Worm (Caenorhabditis elegans) whole organism, young adult: Measurements from ENCODE around the gene Y48E1C.4.

Source experiments
- B0019.2 ChIP-seq: fragments of 200-800 bp; sonication (Bioruptor generic); conservative IDR thresholded peaks from 2 replicates; pipeline ENCODE4 v1.3.6; 2022; ENCODE audit warnings: missing genetic modification reagents, missing genetic modification characterization, missing compliant biosample characterization
- B0035.1 ChIP-seq: sonication (generic microtip); optimal IDR thresholded peaks from 2 replicates; lab custom pipeline; 2016; ENCODE audit warnings: missing genetic modification characterization, mild to moderate bottlenecking, missing compliant biosample characterization, missing genotype, missing genetic modification reagents
- B0261.1 ChIP-seq: sonication (generic microtip); optimal IDR thresholded peaks from 2 replicates; lab custom pipeline; 2016; ENCODE audit warnings: mild to moderate bottlenecking, missing genetic modification characterization, moderate library complexity, missing compliant biosample characterization
- B0336.3 ChIP-seq: fragments of 200-800 bp; sonication (Bioruptor generic); IDR thresholded peaks from 2 replicates; pipeline ENCODE4 v1.3.6; 2022; ENCODE audit warnings: missing genetic modification characterization, missing compliant biosample characterization
- C06A6.2 ChIP-seq: fragments of 200-800 bp; sonication (Bioruptor generic); conservative IDR thresholded peaks from 2 replicates; pipeline ENCODE4 v1.3.6; 2022; ENCODE audit warnings: missing genetic modification characterization, missing compliant biosample characterization
- D2030.7 ChIP-seq: fragments of 200-800 bp; sonication (Bioruptor generic); IDR thresholded peaks from 2 replicates; pipeline ENCODE4 v1.3.6; 2022; ENCODE audit warnings: missing genetic modification reagents, missing genetic modification characterization, missing compliant biosample characterization
- F23B12.7 ChIP-seq: sonication (generic microtip); optimal IDR thresholded peaks from 2 replicates; lab custom pipeline; 2017; ENCODE audit warnings: missing genetic modification characterization, mild to moderate bottlenecking, missing compliant biosample characterization, antibody characterized with exemption, moderate library complexity; ENCODE audit not compliant: insufficient read depth
- F49E8.2 ChIP-seq: sonication (generic microtip); optimal IDR thresholded peaks from 3 replicates; lab custom pipeline; 2017; ENCODE audit warnings: missing genetic modification characterization, mild to moderate bottlenecking, missing compliant biosample characterization, antibody characterized with exemption, moderate library complexity; ENCODE audit not compliant: insufficient read depth
- K11D2.4 ChIP-seq: fragments of 200-800 bp; sonication (Bioruptor generic); IDR thresholded peaks from 2 replicates; pipeline ENCODE4 v1.3.6; 2022; ENCODE audit warnings: missing genetic modification reagents, missing genetic modification characterization, missing compliant biosample characterization
- K12H6.12 ChIP-seq: fragments of 200-800 bp; sonication (Bioruptor generic); optimal IDR thresholded peaks from 2 replicates; lab custom pipeline; 2018; ENCODE audit warnings: mild to moderate bottlenecking, missing genetic modification characterization, missing compliant biosample characterization
- T26A5.8 ChIP-seq: sonication (generic microtip); optimal IDR thresholded peaks from 2 replicates; lab custom pipeline; 2016; ENCODE audit warnings: missing genetic modification characterization, missing compliant biosample characterization
- Y95B8A.8 ChIP-seq: fragments of 200-800 bp; sonication (Bioruptor generic); IDR thresholded peaks from 2 replicates; pipeline ENCODE4 v1.3.6; 2022; ENCODE audit warnings: missing genetic modification reagents, missing genetic modification characterization, missing compliant biosample characterization
- atf-7 ChIP-seq: sonication (generic microtip); optimal IDR thresholded peaks from 2 replicates; lab custom pipeline; 2017; ENCODE audit warnings: mild to moderate bottlenecking, missing genetic modification characterization, missing compliant biosample characterization
- attf-5 ChIP-seq: fragments of 200-800 bp; sonication (Bioruptor generic); optimal IDR thresholded peaks from 2 replicates; lab custom pipeline; 2018; ENCODE audit warnings: mild to moderate bottlenecking, missing genetic modification characterization, missing compliant biosample characterization
- bed-1 ChIP-seq: fragments of 200-800 bp; sonication (Bioruptor generic); IDR thresholded peaks from 2 replicates; pipeline ENCODE4 v1.3.6; 2022; ENCODE audit warnings: missing genetic modification reagents, missing genetic modification characterization, missing compliant biosample characterization
- cebp-1 ChIP-seq, 2 experiments: fragments of 200-800 bp in 1 of 2; sonication (Bioruptor generic) in 1 of 2; sonication (generic microtip) in 1 of 2; IDR thresholded peaks in 1 of 2; optimal IDR thresholded peaks in 1 of 2; 2 replicates each; pipeline versions ENCODE4 v1.3.6 to Lab custom; 2017 to 2022; ENCODE audit warnings: missing compliant biosample characterization in 2 of 2, missing genetic modification characterization in 2 of 2, mild to moderate bottlenecking in 1 of 2, missing genetic modification reagents in 1 of 2, moderate library complexity in 1 of 2
- ceh-100 ChIP-seq: fragments of 200-800 bp; sonication (Bioruptor generic); IDR thresholded peaks from 2 replicates; pipeline ENCODE4 v1.3.6; 2022; ENCODE audit warnings: missing genetic modification reagents, missing genetic modification characterization, missing compliant biosample characterization
- ceh-40 ChIP-seq: fragments of 200-800 bp; sonication (Bioruptor generic); IDR thresholded peaks from 2 replicates; pipeline ENCODE4 v1.3.6; 2022; ENCODE audit warnings: missing genetic modification characterization, missing compliant biosample characterization
- chd-7 ChIP-seq: sonication (generic microtip); optimal IDR thresholded peaks from 2 replicates; lab custom pipeline; 2016; ENCODE audit warnings: mild to moderate bottlenecking, missing genetic modification characterization, moderate library complexity, missing compliant biosample characterization
- dox-1 ChIP-seq: fragments of 200-800 bp; sonication (Bioruptor generic); IDR thresholded peaks from 2 replicates; pipeline ENCODE4 v1.3.6; 2022; ENCODE audit warnings: missing genetic modification reagents, missing genetic modification characterization, missing compliant biosample characterization
- dpl-1 ChIP-seq: fragments of 150-350 bp; optimal IDR thresholded peaks from 2 replicates; lab custom pipeline; 2014; ENCODE audit warnings: missing biosample characterization, missing genetic modification reagents, missing genetic modification characterization
- egl-44 ChIP-seq: fragments of 200-800 bp; sonication (Bioruptor generic); IDR thresholded peaks from 2 replicates; pipeline ENCODE4 v1.3.6; 2022; ENCODE audit warnings: missing genetic modification reagents, missing genetic modification characterization, missing compliant biosample characterization
- ekl-4 ChIP-seq: fragments of 200-800 bp; sonication (Bioruptor generic); IDR thresholded peaks from 2 replicates; pipeline ENCODE4 v1.3.6; 2022; ENCODE audit warnings: missing genetic modification reagents, missing genetic modification characterization, missing compliant biosample characterization
- gei-17 ChIP-seq: fragments of 200-800 bp; sonication (Bioruptor generic); optimal IDR thresholded peaks from 2 replicates; lab custom pipeline; 2018; ENCODE audit warnings: mild to moderate bottlenecking, missing genetic modification characterization, missing compliant biosample characterization
- hlh-12 ChIP-seq: sonication (generic microtip); optimal IDR thresholded peaks from 2 replicates; lab custom pipeline; 2016; ENCODE audit warnings: missing genetic modification characterization, missing compliant biosample characterization
- lin-35 ChIP-seq, 3 experiments: fragments of 150-350 bp in 2 of 3; sonication (generic microtip) in 1 of 3; optimal IDR thresholded peaks; 2 replicates each; lab custom pipeline; 2014 to 2018; ENCODE audit warnings: missing biosample characterization in 3 of 3, missing genetic modification characterization in 3 of 3, missing genetic modification reagents in 3 of 3
- lin-40 ChIP-seq: sonication (generic microtip); optimal IDR thresholded peaks from 2 replicates; lab custom pipeline; 2016; ENCODE audit warnings: missing genetic modification characterization, mild to moderate bottlenecking, missing compliant biosample characterization, missing genotype, missing genetic modification reagents
- lin-54 ChIP-seq: fragments of 200-800 bp; sonication (Bioruptor generic); optimal IDR thresholded peaks from 2 replicates; lab custom pipeline; 2018; ENCODE audit warnings: mild to moderate bottlenecking, missing genetic modification characterization, missing compliant biosample characterization
- lsl-1 ChIP-seq: fragments of 200-800 bp; sonication (Bioruptor generic); optimal IDR thresholded peaks from 2 replicates; lab custom pipeline; 2018; ENCODE audit warnings: mild to moderate bottlenecking, missing genetic modification characterization, moderate library complexity, missing compliant biosample characterization
- mcd-1 ChIP-seq: fragments of 200-800 bp; sonication (Bioruptor generic); IDR thresholded peaks from 2 replicates; pipeline ENCODE4 v1.3.6; 2022; ENCODE audit warnings: missing genetic modification reagents, missing genetic modification characterization, missing compliant biosample characterization
- nhr-179 ChIP-seq: sonication (generic microtip); optimal IDR thresholded peaks from 2 replicates; lab custom pipeline; 2016; ENCODE audit warnings: mild to moderate bottlenecking, missing genetic modification characterization, missing compliant biosample characterization
- nhr-27 ChIP-seq: fragments of 200-800 bp; sonication (Bioruptor generic); optimal IDR thresholded peaks from 2 replicates; lab custom pipeline; 2018; ENCODE audit warnings: mild to moderate bottlenecking, missing genetic modification characterization, moderate library complexity, missing compliant biosample characterization
- nhr-80 ChIP-seq: sonication (generic microtip); optimal IDR thresholded peaks from 2 replicates; lab custom pipeline; 2016; ENCODE audit warnings: missing genetic modification characterization, missing compliant biosample characterization
- pbrm-1 ChIP-seq: fragments of 200-800 bp; sonication (Bioruptor generic); IDR thresholded peaks from 2 replicates; pipeline ENCODE4 v1.3.6; 2022; ENCODE audit warnings: missing genetic modification reagents, missing genetic modification characterization, missing compliant biosample characterization
- pha-4 ChIP-seq: fragments of 150-350 bp; sonication (generic microtip); optimal IDR thresholded peaks from 2 replicates; lab custom pipeline; 2014; ENCODE audit warnings: missing biosample characterization, missing genetic modification reagents, missing genetic modification characterization
- rcor-1 ChIP-seq: fragments of 200-800 bp; sonication (Bioruptor generic); IDR thresholded peaks from 2 replicates; pipeline ENCODE4 v1.3.6; 2022; ENCODE audit warnings: missing genetic modification reagents, missing genetic modification characterization, missing compliant biosample characterization
- repo-1 ChIP-seq: sonication (generic microtip); optimal IDR thresholded peaks from 2 replicates; lab custom pipeline; 2017; ENCODE audit warnings: mild to moderate bottlenecking, missing genetic modification characterization, missing compliant biosample characterization
- snpc-3.4 ChIP-seq: sonication (generic microtip); optimal IDR thresholded peaks from 2 replicates; lab custom pipeline; 2017; ENCODE audit warnings: missing genetic modification characterization, mild to moderate bottlenecking, missing compliant biosample characterization, antibody characterized with exemption, moderate library complexity, missing genotype, missing genetic modification reagents
- tbp1 ChIP-seq: fragments of 200-800 bp; sonication (Bioruptor generic); optimal IDR thresholded peaks from 2 replicates; lab custom pipeline; 2018; ENCODE audit warnings: mild to moderate bottlenecking, missing genetic modification characterization, missing compliant biosample characterization
- tlf-1 ChIP-seq: fragments of 200-800 bp; sonication (Bioruptor generic); optimal IDR thresholded peaks from 2 replicates; lab custom pipeline; 2018; ENCODE audit warnings: mild to moderate bottlenecking, missing genetic modification characterization, missing compliant biosample characterization
- ztf-18 ChIP-seq: sonication (generic microtip); optimal IDR thresholded peaks from 2 replicates; lab custom pipeline; 2016; ENCODE audit warnings: missing genotype, mild to moderate bottlenecking, missing genetic modification characterization, missing compliant biosample characterization
- ztf-22 ChIP-seq: fragments of 200-800 bp; sonication (Bioruptor generic); optimal IDR thresholded peaks from 2 replicates; lab custom pipeline; 2018; ENCODE audit warnings: mild to moderate bottlenecking, missing genetic modification characterization, moderate library complexity, missing compliant biosample characterization
- ztf-26 ChIP-seq: sonication (generic microtip); optimal IDR thresholded peaks from 2 replicates; lab custom pipeline; 2017; ENCODE audit warnings: missing genetic modification characterization, missing compliant biosample characterization

The Y48E1C.4 gene

ce11 chrII:13461604-13462375 lies 25.2 kb upstream of the Y48E1C.4 start (continued):
- TF ChIP-seq ceh-100 (GFP tag; lab: Robert Waterston, UW), result no peak
- no peak for TF ChIP-seq B0019.2 (GFP tag; lab: Robert Waterston, UW)
- TF ChIP-seq D2030.7, result no peak
- TF ChIP-seq ztf-18 (tag; lab: Kevin White, UChicago), result peak; percentile 10
- no peak for TF ChIP-seq gei-17
- peak; percentile 2 for TF ChIP-seq lin-54
- TF ChIP-seq chd-7 (tag; lab: Kevin White, UChicago), result peak; percentile 81
- peak; percentile 73; the same call in 1 of the 2 replicates for TF ChIP-seq egl-44

- TF ChIP-seq egl-44 (no peak), atf-7 (tag; lab: Kevin White, UChicago) (peak; percentile 81), attf-5 (GFP tag; lab: Kevin White, UChicago) (peak; percentile 44), lsl-1 (peak; percentile 11), B0035.1 (tag; lab: Kevin White, UChicago) (peak; percentile 32), C06A6.2 (GFP tag; lab: Robert Waterston, UW) (peak; percentile 55; the same call in 1 of the 2 replicates), rcor-1 (peak; percentile 44; the same call in 1 of the 2 replicates), dpl-1 (GFP tag; lab: Kevin White, UChicago) (no peak), nhr-80 (tag; lab: Kevin White, UChicago) (peak; percentile 36), ceh-40 (GFP tag; lab: Robert Waterston, UW) (no peak), dox-1 (peak; percentile 46), B0336.3 (GFP tag; lab: Robert Waterston, UW) (peak; percentile 70; the same call in 1 of the 2 replicates), ztf-22 (GFP tag; lab: Kevin White, UChicago) (peak; percentile 65), Y95B8A.8 (GFP tag; lab: Robert Waterston, UW) (peak; percentile 66; the same call in 1 of the 2 replicates), mcd-1 (peak; percentile 54), cebp-1 (GFP tag; IDR thresholded peaks at IDR 0.05; lab: Robert Waterston, UW) (no peak), cebp-1 (tag; optimal IDR thresholded peaks at IDR 0.05; lab: Kevin White, UChicago) (peak; percentile 50), ekl-4 (no peak), repo-1 (tag; lab: Kevin White, UChicago) (peak; percentile 91), nhr-179 (tag; lab: Kevin White, UChicago) (no peak), ztf-26 (peak; percentile 85), lin-35 (GFP tag; optimal IDR thresholded peaks at IDR 0.05; lab: Kevin White, UChicago) (peak in 1 of 3 experiments; percentile 54), snpc-3.4 (tag; lab: Kevin White, UChicago) (peak; percentile 8), tbp1 (GFP tag; lab: Kevin White, UChicago) (peak; percentile 48), gei-17 (peak; percentile 40), F23B12.7 (tag; lab: Kevin White, UChicago) (peak; percentile 50), K12H6.12 (tag; lab: Kevin White, UChicago) (peak; percentile 71), K11D2.4 (GFP tag; lab: Robert Waterston, UW) (peak; percentile 40; the same call in 1 of the 2 replicates), tlf-1 (GFP tag; lab: Kevin White, UChicago) (peak; percentile 56), F49E8.2 (tag; lab: Kevin White, UChicago) (no peak), bed-1 (no peak), pha-4 (tag; lab: Kevin White, UChicago) (peak; percentile 80), T26A5.8 (tag; lab: Kevin White, UChicago) (peak; percentile 23), pbrm-1 (GFP tag; lab: Robert Waterston, UW) (peak; percentile 52; the same call in 1 of the 2 replicates), hlh-12 (tag; lab: Kevin White, UChicago) (no peak), lin-40 (tag; lab: Kevin White, UChicago) (peak; percentile 79), B0261.1 (tag; lab: Kevin White, UChicago) (no peak), nhr-27 (no peak)
Measured at ce11 chrII:13460592-13461395, 24.2 kb upstream of the Y48E1C.4 start, which contains the start of gene pqn-27. Gene pqn-27, minus strand, starts transcription at chrII:13460642.
